Fruit fly (Drosophila melanogaster): ENCODE measurements around the gene CG1486.

- TF ChIP-seq CG32006 (GFP tag; optimal IDR thresholded peaks at IDR 0.05), result no peak
- no peak for TF ChIP-seq CG6276 (GFP tag; optimal IDR thresholded peaks at IDR 0.05)
- TF ChIP-seq net (GFP tag; optimal IDR thresholded peaks at IDR 0.05), result no peak
- peak; percentile 0 for TF ChIP-seq topi (GFP tag; optimal IDR thresholded peaks at IDR 0.05)
These were observed 45.5 kb downstream of the CG1486 start for dm6 chrX:21369149-21369988.

All from whole organism, prepupa.